Fruit fly (Drosophila melanogaster): ENCODE measurements around the gene CG44325.

Gene CG44325

DNA sequence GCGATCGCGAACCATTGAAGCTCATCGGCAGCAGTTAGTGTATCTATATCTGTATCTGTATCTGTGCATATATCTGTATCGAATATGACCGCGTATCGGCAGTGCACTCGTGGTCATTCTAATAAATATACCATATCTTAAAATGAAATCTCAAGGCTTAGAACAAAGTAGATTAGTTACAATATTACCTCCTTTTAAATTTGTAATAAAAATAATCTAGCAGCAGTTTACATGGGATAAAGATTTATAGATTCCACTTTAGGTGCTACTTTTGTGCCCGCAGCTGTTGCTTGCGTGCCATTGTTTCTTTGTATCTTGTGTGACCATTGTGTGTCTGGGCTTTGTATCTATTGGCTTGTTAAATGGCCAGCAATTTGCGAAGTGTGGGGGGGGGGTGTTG is 18.2 kb downstream of the CG44325 start (continued):
- TF ChIP-seq en (GFP tag; optimal IDR thresholded peaks at IDR 0.05) (no peak), CG14965 (GFP tag; optimal IDR thresholded peaks at IDR 0.05; ENCODE audit: borderline replicate concordance) (no peak), CG3281 (GFP tag; optimal IDR thresholded peaks at IDR 0.05) (no peak), Side (GFP tag; optimal IDR thresholded peaks at IDR 0.05) (peak; percentile 28), CG7839 (tag; optimal IDR thresholded peaks at IDR 0.05) (peak; percentile 75), CG5953 (GFP tag; IDR thresholded peaks at IDR 0.05) (no peak), CG12942 (GFP tag; optimal IDR thresholded peaks at IDR 0.05) (peak; percentile 55), Atf-2 (GFP tag; optimal IDR thresholded peaks at IDR 0.05) (peak; percentile 24), Eip74EF (GFP tag; optimal IDR thresholded peaks at IDR 0.05) (peak in 1 of 2 experiments; percentile 50), CG15479 (GFP tag; optimal IDR thresholded peaks at IDR 0.05) (no peak), Ets97D (GFP tag; optimal IDR thresholded peaks at IDR 0.05) (no peak), H2.0 (GFP tag; IDR thresholded peaks at IDR 0.05) (peak; percentile 84), CG32772 (GFP tag; IDR thresholded peaks at IDR 0.05) (peak; percentile 53; the same call in 1 of the 2 replicates), CG2875 (GFP tag; optimal IDR thresholded peaks at IDR 0.05) (peak; percentile 59), pros (GFP tag; optimal IDR thresholded peaks at IDR 0.05) (no peak), hb (GFP tag; IDR thresholded peaks at IDR 0.05; ENCODE audit: partially characterized antibody) (no peak), Mrtf (GFP tag; IDR thresholded peaks at IDR 0.05) (peak; percentile 53; the same call in 1 of the 3 replicates), prd (optimal IDR thresholded peaks at IDR 0.05) (no peak), prd (GFP tag; IDR thresholded peaks at IDR 0.05) (peak; percentile 63), B-H2 (GFP tag; optimal IDR thresholded peaks at IDR 0.05) (no peak), CG13123 (GFP tag; optimal IDR thresholded peaks at IDR 0.05) (peak; percentile 11), Adf1 (GFP tag; IDR thresholded peaks at IDR 0.05) (no peak), NfI (GFP tag; optimal IDR thresholded peaks at IDR 0.05) (peak; percentile 64), schlank (tag; optimal IDR thresholded peaks at IDR 0.05) (peak; percentile 21), CG30431 (GFP tag; optimal IDR thresholded peaks at IDR 0.05) (peak; percentile 25), E2f1 (GFP tag; IDR thresholded peaks at IDR 0.05) (peak; percentile 70), tap (tag; optimal IDR thresholded peaks at IDR 0.05) (peak; percentile 85), Dad (GFP tag; optimal IDR thresholded peaks at IDR 0.05) (no peak), CG4282 (GFP tag; optimal IDR thresholded peaks at IDR 0.05) (no peak), ap (GFP tag; IDR thresholded peaks at IDR 0.05) (peak; percentile 68), CG12071 (GFP tag; optimal IDR thresholded peaks at IDR 0.05) (peak; percentile 75), Fer1 (GFP tag; optimal IDR thresholded peaks at IDR 0.05) (no peak), sug (tag; optimal IDR thresholded peaks at IDR 0.05) (no peak), CG12155 (GFP tag; optimal IDR thresholded peaks at IDR 0.05) (peak; percentile 26), bcd (GFP tag; optimal IDR thresholded peaks at IDR 0.05) (peak; percentile 67), CG12219 (GFP tag; optimal IDR thresholded peaks at IDR 0.05) (peak; percentile 82), Gsc (GFP tag; IDR thresholded peaks at IDR 0.05) (no peak), CG4404 (GFP tag; IDR thresholded peaks at IDR 0.05) (no peak), Hsf (GFP tag; optimal IDR thresholded peaks at IDR 0.05) (peak; percentile 55), MTF-1 (GFP tag; optimal IDR thresholded peaks at IDR 0.05; ENCODE audit: borderline replicate concordance) (peak; percentile 22), CG9817 (tag; optimal IDR thresholded peaks at IDR 0.05) (peak; percentile 73), Lim3 (GFP tag; IDR thresholded peaks at IDR 0.05) (no peak), CG12769 (tag; optimal IDR thresholded peaks at IDR 0.05) (peak; percentile 88), CG18011 (GFP tag; optimal IDR thresholded peaks at IDR 0.05) (no peak), ham (GFP tag; IDR thresholded peaks at IDR 0.05) (no peak), CG17568 (GFP tag; optimal IDR thresholded peaks at IDR 0.05) (no peak), Fer2 (tag; optimal IDR thresholded peaks at IDR 0.05) (peak; percentile 13), Rfx (GFP tag; IDR thresholded peaks at IDR 0.05) (peak; percentile 74), CG31441 (GFP tag; IDR thresholded peaks at IDR 0.05) (peak; percentile 84), cwo (GFP tag; optimal IDR thresholded peaks at IDR 0.05) (peak; percentile 55), Hey (tag; optimal IDR thresholded peaks at IDR 0.05) (no peak)

Measured in whole organism, embryonic.